Worm (Caenorhabditis elegans): ENCODE measurements around the gene sft-4.

DNA sequence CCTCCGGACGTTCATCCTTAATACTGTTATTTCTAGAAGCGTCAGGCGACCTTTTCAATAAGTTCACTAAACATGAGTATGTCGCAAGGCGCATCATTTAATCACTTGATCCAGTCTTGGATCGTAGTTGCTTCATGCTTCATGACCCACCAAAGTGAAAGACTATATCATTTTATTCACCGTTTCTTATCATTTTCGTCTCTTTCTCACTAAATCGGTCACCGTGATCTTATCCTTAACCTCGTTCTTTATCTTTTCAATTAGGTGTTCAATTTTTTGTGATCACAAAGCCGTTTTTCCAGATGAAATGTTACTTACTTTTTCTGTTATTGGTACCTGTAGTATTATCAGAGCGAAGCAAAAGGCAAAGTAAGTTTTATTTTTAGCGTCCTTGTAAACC is 7.3 kb upstream of the sft-4 start, which contains the start of gene F46G11.2:
- no peak for TF ChIP-seq F13C5.2 (tag; optimal IDR thresholded peaks at IDR 0.05)
- no peak for TF ChIP-seq flt-1 (GFP tag; IDR thresholded peaks at IDR 0.05)
- no peak for TF ChIP-seq ama-1 (optimal IDR thresholded peaks at IDR 0.05)
- TF ChIP-seq ceh-36 (tag; optimal IDR thresholded peaks at IDR 0.05): no peak
- TF ChIP-seq scrt-1 (GFP tag; IDR thresholded peaks at IDR 0.05): no peak
- TF ChIP-seq pes-1 (GFP tag; IDR thresholded peaks at IDR 0.05): no peak
- no peak for TF ChIP-seq hmbx-1 (tag; optimal IDR thresholded peaks at IDR 0.05)
- TF ChIP-seq ets-7 (tag; optimal IDR thresholded peaks at IDR 0.05): no peak
- no peak for TF ChIP-seq ceh-13 (GFP tag; optimal IDR thresholded peaks at IDR 0.05)
- TF ChIP-seq hmg-4 (GFP tag; optimal IDR thresholded peaks at IDR 0.05): no peak
